Worm (Caenorhabditis elegans) whole organism, L3 larva: Measurements from ENCODE around the gene fbxa-89.

Source experiments
- ama-1 ChIP-seq: fragments of 150-350 bp; optimal IDR thresholded peaks from 2 replicates; lab custom pipeline; 2018
- ceh-28 ChIP-seq: fragments of 150-350 bp; optimal IDR thresholded peaks from 2 replicates; lab custom pipeline; 2014; ENCODE audit warnings: missing biosample characterization, missing genetic modification reagents, missing genetic modification characterization
- egl-27 ChIP-seq: sonication (generic microtip); optimal IDR thresholded peaks from 4 replicates; lab custom pipeline; 2017; ENCODE audit warnings: missing biosample characterization, missing genetic modification reagents, missing genetic modification characterization
- fkh-10 ChIP-seq: sonication (generic microtip); optimal IDR thresholded peaks from 2 replicates; lab custom pipeline; 2017; ENCODE audit warnings: missing biosample characterization, missing genetic modification reagents, missing genetic modification characterization
- fos-1 ChIP-seq: fragments of 150-350 bp; optimal IDR thresholded peaks from 2 replicates; lab custom pipeline; 2014; ENCODE audit warnings: missing biosample characterization, missing genetic modification characterization
- mdl-1 ChIP-seq: fragments of 150-350 bp; optimal IDR thresholded peaks from 2 replicates; lab custom pipeline; 2014; ENCODE audit warnings: missing biosample characterization, missing genetic modification characterization
- pha-4 ChIP-seq: fragments of 150-350 bp; optimal IDR thresholded peaks from 2 replicates; lab custom pipeline; 2014; ENCODE audit warnings: missing biosample characterization, missing genetic modification reagents, missing genetic modification characterization
- pqm-1 ChIP-seq: fragments of 150-350 bp; optimal IDR thresholded peaks from 2 replicates; lab custom pipeline; 2017; ENCODE audit warnings: missing biosample characterization, missing genetic modification characterization, inconsistent platforms
- unc-62 ChIP-seq: fragments of 150-350 bp; sonication (generic microtip); optimal IDR thresholded peaks from 4 replicates; lab custom pipeline; 2014; ENCODE audit warnings: missing biosample characterization, missing genetic modification reagents, missing genetic modification characterization

- TF ChIP-seq mdl-1 (no peak), ceh-28 (tag; lab: Kevin White, UChicago) (no peak), fkh-10 (GFP tag; lab: Kevin White, UChicago) (no peak), unc-62 (GFP tag; lab: Kevin White, UChicago) (no peak), fos-1 (tag; lab: Kevin White, UChicago) (no peak), pha-4 (no peak), egl-27 (tag; lab: Kevin White, UChicago) (no peak), pqm-1 (tag; lab: Kevin White, UChicago) (no peak), ama-1 (lab: Kevin White, UChicago) (no peak)
These were observed 28.4 kb upstream of the fbxa-89 start for ce11 chrIII:12207574-12207973.
